Worm (Caenorhabditis elegans): ENCODE data around the gene M03E7.3.

Gene M03E7.3

DNA sequence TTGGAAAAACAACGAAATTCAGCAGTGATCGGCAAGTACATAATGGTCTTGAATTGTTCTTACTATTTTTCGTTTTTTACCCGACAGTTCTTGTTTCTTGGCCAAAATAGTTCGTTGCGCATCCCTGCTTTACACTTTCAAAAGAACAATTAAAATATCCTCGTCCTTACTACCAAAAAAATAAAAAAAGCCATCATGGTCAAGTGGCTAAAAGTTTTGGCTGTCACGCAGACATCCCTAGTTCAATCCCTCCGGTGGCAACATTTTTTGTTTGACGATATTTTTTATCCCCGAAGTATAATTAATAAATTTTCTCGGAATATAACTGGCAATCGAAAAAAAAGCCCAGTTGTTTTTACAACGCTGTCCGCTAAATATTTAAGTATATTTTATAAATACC is 22.9 kb upstream of the M03E7.3 start (continued):
- TF ChIP-seq D1046.2 (GFP tag; IDR thresholded peaks at IDR 0.05) (peak; percentile 87; the same call in 1 of the 2 replicates), dmd-6 (GFP tag; IDR thresholded peaks at IDR 0.05) (no peak), sdz-12 (GFP tag; optimal IDR thresholded peaks at IDR 0.05) (no peak), lin-15B (tag; optimal IDR thresholded peaks at IDR 0.05) (no peak), ceh-44 (GFP tag; IDR thresholded peaks at IDR 0.05) (no peak), vab-7 (GFP tag; IDR thresholded peaks at IDR 0.05) (peak; percentile 78), ztf-7 (tag; optimal IDR thresholded peaks at IDR 0.05) (no peak), nhr-41 (GFP tag; IDR thresholded peaks at IDR 0.05) (0 out of 2 replicates have a peak, but pooled peaks have one; percentile 37), nhr-111 (GFP tag; optimal IDR thresholded peaks at IDR 0.05) (peak; percentile 76), lin-39 (tag; optimal IDR thresholded peaks at IDR 0.05) (no peak), Y105C5A.15 (GFP tag; IDR thresholded peaks at IDR 0.05) (peak; percentile 99), lin-38 (GFP tag; IDR thresholded peaks at IDR 0.05) (peak; percentile 72), tag-97 (GFP tag; IDR thresholded peaks at IDR 0.05) (no peak), nhr-25 (tag; optimal IDR thresholded peaks at IDR 0.05; ENCODE audit: borderline replicate concordance, insufficient read depth) (no peak), F10B5.3 (tag; optimal IDR thresholded peaks at IDR 0.05) (no peak), lir-3 (tag; optimal IDR thresholded peaks at IDR 0.05) (no peak), nhr-48 (tag; optimal IDR thresholded peaks at IDR 0.05) (no peak), fos-1 (tag; optimal IDR thresholded peaks at IDR 0.05) (no peak), daf-16 (GFP tag; optimal IDR thresholded peaks at IDR 0.05) (peak in 1 of 2 experiments; percentile 27), daf-16 (tag; optimal IDR thresholded peaks at IDR 0.05) (no peak), ceh-20 (GFP tag; IDR thresholded peaks at IDR 0.05) (no peak), dmd-8 (GFP tag; IDR thresholded peaks at IDR 0.05) (peak; percentile 86), nhr-102 (tag; optimal IDR thresholded peaks at IDR 0.05) (no peak), snpc-1.2 (GFP tag; IDR thresholded peaks at IDR 0.05) (peak; percentile 87), attf-4 (tag; optimal IDR thresholded peaks at IDR 0.05) (no peak), F49E8.2 (tag; optimal IDR thresholded peaks at IDR 0.05; ENCODE audit: borderline replicate concordance) (peak; percentile 70), nhr-42 (GFP tag; IDR thresholded peaks at IDR 0.05) (no peak)

DNA sequence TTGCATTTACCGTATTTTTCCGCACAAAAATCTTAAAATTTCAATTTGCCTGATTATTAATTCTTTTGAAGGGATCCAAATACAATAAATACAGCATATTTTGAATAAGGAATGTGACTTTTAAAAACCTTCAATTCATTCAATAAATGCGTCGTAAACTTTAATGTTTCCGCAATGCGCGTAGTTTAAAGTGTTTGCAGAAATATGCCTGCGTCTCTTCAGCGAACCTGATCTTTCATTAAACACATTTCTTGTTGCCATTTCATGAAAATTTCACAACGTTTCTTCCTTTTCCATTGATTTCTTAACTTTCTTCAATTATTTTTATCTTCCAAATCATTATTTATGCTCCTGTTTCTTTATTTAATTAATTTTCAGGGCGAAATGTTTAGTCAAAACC is 22.5 kb upstream of the M03E7.3 start, which contains the start of gene vps-37:
Gene vps-37 (plus strand): TSS at position 378 of the 400 bp plus-strand sequence.
- TF ChIP-seq lsy-2 (tag; optimal IDR thresholded peaks at IDR 0.05), result peak in 1 of 2 experiments; percentile 92
- peak; percentile 54 for TF ChIP-seq nhr-6 (tag; optimal IDR thresholded peaks at IDR 0.05)
- peak; percentile 33 for TF ChIP-seq lin-13 (GFP tag; optimal IDR thresholded peaks at IDR 0.05)
- no peak for TF ChIP-seq ZK337.2 (GFP tag; IDR thresholded peaks at IDR 0.05)
- TF ChIP-seq nhr-102 (tag; optimal IDR thresholded peaks at IDR 0.05), result no peak
- peak; percentile 63 for TF ChIP-seq aha-1 (tag)
- TF ChIP-seq hlh-11 (tag; optimal IDR thresholded peaks at IDR 0.05), result peak; percentile 35
- peak; percentile 42 for TF ChIP-seq nhr-77 (tag; optimal IDR thresholded peaks at IDR 0.05)
- TF ChIP-seq hlh-30 (tag; optimal IDR thresholded peaks at IDR 0.05; ENCODE audit: insufficient read depth), result peak; percentile 52
- TF ChIP-seq saeg-2 (GFP tag; IDR thresholded peaks at IDR 0.05), result no peak
- TF ChIP-seq mep-1 (tag; optimal IDR thresholded peaks at IDR 0.05), result peak; percentile 84
- no peak for TF ChIP-seq gei-8 (GFP tag; optimal IDR thresholded peaks at IDR 0.05)
- no peak for TF ChIP-seq lim-7 (GFP tag; IDR thresholded peaks at IDR 0.05)
- no peak for TF ChIP-seq daf-16 (GFP tag; optimal IDR thresholded peaks at IDR 0.05)
- TF ChIP-seq daf-16 (tag; optimal IDR thresholded peaks at IDR 0.05), result peak; percentile 70
- TF ChIP-seq F44E2.7 (GFP tag; IDR thresholded peaks at IDR 0.05), result no peak
- TF ChIP-seq T26A8.4 (GFP tag; IDR thresholded peaks at IDR 0.05), result peak; percentile 36
- peak; percentile 86 for TF ChIP-seq dve-1 (tag; optimal IDR thresholded peaks at IDR 0.05; ENCODE audit: insufficient read depth)
- peak in 1 of 2 experiments; percentile 23 for TF ChIP-seq mdl-1 (tag; optimal IDR thresholded peaks at IDR 0.05)
- peak in 1 of 2 experiments; percentile 42 for TF ChIP-seq unc-62 (GFP tag; optimal IDR thresholded peaks at IDR 0.05 in 1 of 2)
- TF ChIP-seq unc-62 (tag; optimal IDR thresholded peaks at IDR 0.05), result no peak
- peak; percentile 74 for TF ChIP-seq hmg-1.1 (GFP tag; IDR thresholded peaks at IDR 0.05)
- TF ChIP-seq dpl-1 (GFP tag; optimal IDR thresholded peaks at IDR 0.05), result peak; percentile 85
- TF ChIP-seq nhr-11 (tag; optimal IDR thresholded peaks at IDR 0.05), result peak; percentile 63
- no peak for TF ChIP-seq nhr-25 (tag; optimal IDR thresholded peaks at IDR 0.05; ENCODE audit: borderline replicate concordance, insufficient read depth)
- TF ChIP-seq ces-1 (GFP tag; optimal IDR thresholded peaks at IDR 0.05), result no peak
- TF ChIP-seq nhr-28 (tag; optimal IDR thresholded peaks at IDR 0.05), result peak; percentile 46
- peak; percentile 90 for TF ChIP-seq mes-2 (tag; optimal IDR thresholded peaks at IDR 0.05; ENCODE audit: poor library complexity, severe bottlenecking)
- 0 out of 2 replicates have a peak, but pooled peaks have one; percentile 19 for TF ChIP-seq tra-1 (GFP tag; IDR thresholded peaks at IDR 0.05)
